Fruit fly (Drosophila melanogaster) whole organism, embryonic: Measurements from ENCODE around the gene CG31921.

ENCODE experiments used
- Aef1 ChIP-seq: fragments of 200-800 bp; sonication (Bioruptor generic); IDR thresholded peaks from 3 replicates; pipeline ENCODE4 v1.3.6; 2022; ENCODE audit warnings: missing biosample characterization, missing genetic modification characterization
- Atf6 ChIP-seq: fragments of 200-800 bp; sonication (Bioruptor generic); IDR thresholded peaks from 2 replicates; pipeline ENCODE4 v1.3.6; 2022; ENCODE audit warnings: missing biosample characterization, missing genetic modification characterization
- BEAF-32 ChIP-seq: fragments of 200-800 bp; sonication (Bioruptor generic); optimal IDR thresholded peaks from 3 replicates; lab custom pipeline; 2017; ENCODE audit warnings: missing biosample characterization, missing genetic modification characterization, mild to moderate bottlenecking, moderate library complexity, missing genetic modification reagents
- Blimp-1 ChIP-seq: fragments of 200-800 bp; sonication (Bioruptor generic); optimal IDR thresholded peaks from 3 replicates; lab custom pipeline; 2018; ENCODE audit warnings: missing biosample characterization, missing genetic modification characterization, mild to moderate bottlenecking, moderate library complexity, missing genetic modification reagents
- CG1024 ChIP-seq: fragments of 200-800 bp; sonication (Bioruptor generic); IDR thresholded peaks from 2 replicates; pipeline ENCODE4 v1.3.6; 2022; ENCODE audit warnings: missing biosample characterization, missing genetic modification characterization
- CG10267 ChIP-seq: fragments of 200-800 bp; sonication (Bioruptor generic); optimal IDR thresholded peaks from 2 replicates; lab custom pipeline; 2018; ENCODE audit warnings: missing biosample characterization, mild to moderate bottlenecking, missing genetic modification characterization, moderate library complexity
- CG11696 ChIP-seq: fragments of 200-800 bp; sonication (Bioruptor generic); IDR thresholded peaks from 2 replicates; pipeline ENCODE4 v1.3.6; 2022; ENCODE audit warnings: missing biosample characterization, missing genetic modification characterization
- CG12219 ChIP-seq: fragments of 200-800 bp; sonication (Bioruptor generic); optimal IDR thresholded peaks from 3 replicates; lab custom pipeline; 2018; ENCODE audit warnings: missing biosample characterization, mild to moderate bottlenecking, missing genetic modification characterization
- CG12659 ChIP-seq: fragments of 200-800 bp; sonication (Bioruptor generic); optimal IDR thresholded peaks from 3 replicates; lab custom pipeline; 2017; ENCODE audit warnings: mild to moderate bottlenecking, missing biosample characterization, missing genetic modification reagents, missing genetic modification characterization
- CG1529 ChIP-seq: fragments of 200-800 bp; sonication (Bioruptor generic); optimal IDR thresholded peaks from 3 replicates; lab custom pipeline; 2018; ENCODE audit warnings: missing biosample characterization, missing genetic modification characterization
- CG15479 ChIP-seq: fragments of 200-800 bp; sonication (Bioruptor generic); optimal IDR thresholded peaks from 3 replicates; lab custom pipeline; 2019; ENCODE audit warnings: missing biosample characterization, mild to moderate bottlenecking, missing genetic modification characterization, moderate library complexity
- CG17385 ChIP-seq: fragments of 200-800 bp; sonication (Bioruptor generic); optimal IDR thresholded peaks from 3 replicates; lab custom pipeline; 2018; ENCODE audit warnings: missing biosample characterization, mild to moderate bottlenecking, missing genetic modification characterization
- CG17612 ChIP-seq: fragments of 200-800 bp; sonication (Bioruptor generic); IDR thresholded peaks from 2 replicates; pipeline ENCODE4 v1.3.6; 2022; ENCODE audit warnings: missing biosample characterization, missing genetic modification characterization
- CG17912 ChIP-seq: fragments of 200-800 bp; sonication (Bioruptor generic); optimal IDR thresholded peaks from 2 replicates; lab custom pipeline; 2018; ENCODE audit warnings: missing biosample characterization, mild to moderate bottlenecking, missing genetic modification characterization
- CG2120 ChIP-seq: fragments of 200-800 bp; sonication (Bioruptor generic); optimal IDR thresholded peaks from 3 replicates; lab custom pipeline; 2016; ENCODE audit warnings: missing biosample characterization, missing genetic modification characterization
- CG2199 ChIP-seq: fragments of 200-800 bp; sonication (Bioruptor generic); IDR thresholded peaks from 3 replicates; pipeline ENCODE4 v1.3.6; 2022; ENCODE audit warnings: missing biosample characterization, missing genetic modification characterization
- CG3065 ChIP-seq: fragments of 200-800 bp; sonication (Bioruptor generic); optimal IDR thresholded peaks from 2 replicates; lab custom pipeline; 2016; ENCODE audit warnings: missing biosample characterization, missing genetic modification characterization
- CG33213 ChIP-seq: fragments of 200-800 bp; sonication (Bioruptor generic); optimal IDR thresholded peaks from 3 replicates; lab custom pipeline; 2016; ENCODE audit warnings: missing biosample characterization, missing genetic modification characterization
- CG6654 ChIP-seq: fragments of 200-800 bp; sonication (Bioruptor generic); optimal IDR thresholded peaks from 2 replicates; lab custom pipeline; 2017; ENCODE audit warnings: missing biosample characterization, mild to moderate bottlenecking, missing genetic modification characterization
- CG8290 ChIP-seq, 3 experiments: fragments of 200-800 bp; sonication (Bioruptor generic); optimal IDR thresholded peaks; 2 replicates each; lab custom pipeline; 2016 to 2019; ENCODE audit warnings: missing biosample characterization in 3 of 3, missing genetic modification characterization in 3 of 3, mild to moderate bottlenecking in 2 of 3, moderate library complexity in 1 of 3
- CG9797 ChIP-seq: fragments of 200-800 bp; sonication (Bioruptor generic); optimal IDR thresholded peaks from 3 replicates; lab custom pipeline; 2018; ENCODE audit warnings: missing biosample characterization, mild to moderate bottlenecking, missing genetic modification characterization
- CTCF ChIP-seq: fragments of 200-800 bp; sonication (Bioruptor generic); optimal IDR thresholded peaks from 2 replicates; lab custom pipeline; 2017; ENCODE audit warnings: missing biosample characterization, mild to moderate bottlenecking, missing genetic modification characterization, moderate library complexity
- CoRest ChIP-seq: fragments of 200-800 bp; sonication (Bioruptor generic); optimal IDR thresholded peaks from 3 replicates; lab custom pipeline; 2018; ENCODE audit warnings: missing biosample characterization, mild to moderate bottlenecking, missing genetic modification characterization, moderate library complexity
- Elba2 ChIP-seq: fragments of 200-800 bp; sonication (Bioruptor generic); optimal IDR thresholded peaks from 3 replicates; lab custom pipeline; 2016; ENCODE audit warnings: missing biosample characterization, missing genetic modification characterization
- Hand ChIP-seq: fragments of 200-800 bp; sonication (Bioruptor generic); optimal IDR thresholded peaks from 2 replicates; lab custom pipeline; 2017; ENCODE audit warnings: mild to moderate bottlenecking, missing biosample characterization, missing genetic modification reagents, missing genetic modification characterization
- Jarid2 ChIP-seq: fragments of 200-800 bp; sonication (Bioruptor generic); optimal IDR thresholded peaks from 3 replicates; lab custom pipeline; 2017; ENCODE audit warnings: mild to moderate bottlenecking, missing biosample characterization, missing genetic modification reagents, missing genetic modification characterization
- Lhr ChIP-seq: fragments of 200-800 bp; sonication (Bioruptor generic); optimal IDR thresholded peaks from 3 replicates; lab custom pipeline; 2017; ENCODE audit warnings: mild to moderate bottlenecking, missing biosample characterization, missing genetic modification reagents, missing genetic modification characterization
- MBD-R2 ChIP-seq: fragments of 200-800 bp; sonication (Bioruptor generic); IDR thresholded peaks from 2 replicates; pipeline ENCODE4 v1.3.6; 2022; ENCODE audit warnings: missing biosample characterization, missing genetic modification characterization
- MESR4 ChIP-seq: fragments of 200-800 bp; sonication (Bioruptor generic); optimal IDR thresholded peaks from 2 replicates; lab custom pipeline; 2018; ENCODE audit warnings: missing biosample characterization, mild to moderate bottlenecking, missing genetic modification characterization, moderate library complexity
- Meics ChIP-seq: fragments of 200-800 bp; sonication (Bioruptor generic); optimal IDR thresholded peaks from 2 replicates; lab custom pipeline; 2017; ENCODE audit warnings: missing biosample characterization, mild to moderate bottlenecking, missing genetic modification characterization
- Mrtf ChIP-seq: fragments of 200-800 bp; sonication (Bioruptor generic); IDR thresholded peaks from 3 replicates; pipeline ENCODE4 v1.3.6; 2022; ENCODE audit warnings: missing biosample characterization, missing genetic modification characterization
- Scr ChIP-seq: fragments of 200-800 bp; sonication (Bioruptor generic); IDR thresholded peaks from 2 replicates; pipeline ENCODE4 v1.3.6; 2022; ENCODE audit warnings: missing biosample characterization, missing genetic modification characterization; ENCODE audit not compliant: partially characterized antibody
- cg ChIP-seq: fragments of 200-800 bp; sonication (Bioruptor generic); optimal IDR thresholded peaks from 3 replicates; lab custom pipeline; 2019; ENCODE audit warnings: missing biosample characterization, mild to moderate bottlenecking, missing genetic modification characterization, moderate library complexity
- ci ChIP-seq: fragments of 200-800 bp; sonication (Bioruptor generic); IDR thresholded peaks from 3 replicates; pipeline ENCODE4 v1.3.6; 2022; ENCODE audit warnings: missing biosample characterization, missing genetic modification characterization
- grn ChIP-seq: fragments of 200-800 bp; sonication (Bioruptor generic); optimal IDR thresholded peaks from 3 replicates; lab custom pipeline; 2017; ENCODE audit warnings: missing biosample characterization, missing genetic modification characterization
- oc ChIP-seq: fragments of 200-800 bp; sonication (Bioruptor generic); optimal IDR thresholded peaks from 2 replicates; lab custom pipeline; 2018; ENCODE audit warnings: missing biosample characterization, mild to moderate bottlenecking, missing genetic modification characterization, moderate library complexity
- pho ChIP-seq: fragments of 200-800 bp; sonication (Bioruptor generic); optimal IDR thresholded peaks from 2 replicates; lab custom pipeline; 2016; ENCODE audit warnings: missing biosample characterization, missing genetic modification characterization
- pum ChIP-seq: fragments of 200-800 bp; sonication (Bioruptor generic); optimal IDR thresholded peaks from 2 replicates; lab custom pipeline; 2016; ENCODE audit warnings: missing biosample characterization, missing genetic modification characterization
- sens ChIP-seq: fragments of 200-800 bp; sonication (Bioruptor generic); peaks from one replicate; lab custom pipeline; 2016; ENCODE audit warnings: missing biosample characterization, missing genetic modification characterization
- tll ChIP-seq, 2 experiments: fragments of 200-800 bp in 1 of 2; fragments of >200 bp in 1 of 2; sonication (Bioruptor generic) in 1 of 2; optimal IDR thresholded peaks; 2 replicates each; lab custom pipeline; 2017 to 2019; ENCODE audit warnings: missing biosample characterization in 2 of 2, missing genetic modification characterization in 2 of 2, mild to moderate bottlenecking in 1 of 2, moderate library complexity in 1 of 2
- twi ChIP-seq: fragments of 200-800 bp; optimal IDR thresholded peaks from 2 replicates; lab custom pipeline; 2019; ENCODE audit warnings: missing biosample characterization, mild to moderate bottlenecking, missing genetic modification characterization, moderate library complexity

CG31921 gene

dm6 chr2L:357556-358130 lies 25.5 kb upstream of the CG31921 start, which contains the start of gene Ent1 (continued):
- TF ChIP-seq CG17912 (no peak), Mrtf (no peak), Lhr (GFP tag; lab: Kevin White, UChicago) (peak; percentile 31), oc (tag; lab: Kevin White, UChicago) (no peak), grn (peak; percentile 18), CoRest (tag; lab: Kevin White, UChicago) (no peak), ci (GFP tag; lab: Robert Waterston, UW) (no peak), sens (peak; percentile 50), CTCF (peak; percentile 49), CG8290 (GFP tag; optimal IDR thresholded peaks at IDR 0.05; lab: Kevin White, UChicago) (peak; percentile 41), CG8290 (tag; optimal IDR thresholded peaks at IDR 0.05; lab: Kevin White, UChicago) (peak in 1 of 2 experiments; percentile 61), Blimp-1 (GFP tag; lab: Kevin White, UChicago) (no peak), CG12659 (GFP tag; lab: Kevin White, UChicago) (peak; percentile 34), CG9797 (peak; percentile 5), pho (peak; percentile 26), Atf6 (GFP tag; lab: Robert Waterston, UW) (no peak), CG12219 (no peak), CG2120 (GFP tag; lab: Kevin White, UChicago) (peak; percentile 19), CG10267 (tag; lab: Kevin White, UChicago) (peak; percentile 32), Elba2 (GFP tag; lab: Kevin White, UChicago) (no peak), CG33213 (peak; percentile 32), BEAF-32 (GFP tag; lab: Kevin White, UChicago) (peak; percentile 90), Jarid2 (GFP tag; lab: Kevin White, UChicago) (peak; percentile 28), cg (GFP tag; lab: Kevin White, UChicago) (peak; percentile 76), MESR4 (peak; percentile 88)
- TF ChIP-seq, all 482 proteins: peak for 49

DNA sequence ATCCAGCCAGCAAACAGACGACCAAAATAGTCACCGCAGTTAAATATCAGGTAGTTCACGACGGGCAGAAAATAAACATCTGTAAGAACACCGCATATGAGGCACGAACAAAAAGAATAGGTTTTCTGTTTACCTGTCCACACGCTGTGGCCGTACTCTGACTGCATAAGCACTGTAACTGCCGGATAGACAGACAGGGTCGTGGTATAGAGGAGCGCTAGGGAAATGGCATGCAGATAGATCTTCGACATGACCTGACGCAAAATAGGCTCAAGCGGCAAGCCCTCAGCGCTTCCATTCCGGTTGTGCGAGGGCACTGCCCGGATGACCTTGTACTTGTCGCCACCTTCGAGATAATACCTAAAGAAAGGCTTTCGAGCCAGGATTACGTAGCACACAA lies 24.1 kb upstream of the CG31921 start:
- TF ChIP-seq Scr (GFP tag; lab: Robert Waterston, UW) (no peak), tll (GFP tag; optimal IDR thresholded peaks at IDR 0.05; lab: Kevin White, UChicago) (peak in 1 of 2 experiments; percentile 83), twi (tag; lab: Kevin White, UChicago) (peak; percentile 8), CG2120 (GFP tag; lab: Kevin White, UChicago) (no peak), CG15479 (GFP tag; lab: Kevin White, UChicago) (peak; percentile 90), CG11696 (no peak)

- TF ChIP-seq CG1529 (peak; percentile 88), CG3065 (GFP tag; lab: Kevin White, UChicago) (no peak), CG6654 (GFP tag; lab: Kevin White, UChicago) (peak; percentile 60), CG17385 (GFP tag; lab: Kevin White, UChicago) (no peak), Hand (GFP tag; lab: Kevin White, UChicago) (no peak)
- TF ChIP-seq, all 482 proteins: peak for 2
These were observed 15.5 kb upstream of the CG31921 start for dm6 chr2L:347604-348003.

dm6 chr2L:346781-347180 lies 14.6 kb upstream of the CG31921 start:
- TF ChIP-seq CG17612 (GFP tag; lab: Robert Waterston, UW): no peak
- 0 out of 3 replicates have a peak, but pooled peaks have one; percentile 67 for TF ChIP-seq CG2199
- TF ChIP-seq CG1024 (GFP tag; lab: Robert Waterston, UW): no peak
- 0 out of 2 replicates have a peak, but pooled peaks have one; percentile 21 for TF ChIP-seq MBD-R2 (GFP tag; lab: Robert Waterston, UW)
- no peak for TF ChIP-seq Meics (GFP tag; lab: Kevin White, UChicago)
- TF ChIP-seq CG15479 (GFP tag; lab: Kevin White, UChicago): peak; percentile 51
- no peak for TF ChIP-seq Aef1 (GFP tag; lab: Robert Waterston, UW)
- no peak for TF ChIP-seq pum (GFP tag; lab: Kevin White, UChicago)
